Worm (Caenorhabditis elegans) whole organism, mixed stage, embryonic: ENCODE results near the gene C28C12.12.

ENCODE experiments used
- M03D4.4 ChIP-seq: sonication (generic microtip); optimal IDR thresholded peaks from 2 replicates; lab custom pipeline; 2017; ENCODE audit warnings: mild to moderate bottlenecking, missing genetic modification characterization, missing compliant biosample characterization
- bed-3 ChIP-seq: fragments of 200-800 bp; sonication (Bioruptor generic); optimal IDR thresholded peaks from 3 replicates; lab custom pipeline; 2018; ENCODE audit warnings: mild to moderate bottlenecking, missing genetic modification characterization, moderate library complexity, missing compliant biosample characterization
- blmp-1 ChIP-seq: fragments of 150-350 bp; optimal IDR thresholded peaks from 2 replicates; lab custom pipeline; 2014; ENCODE audit warnings: missing biosample characterization, missing genetic modification characterization
- ceh-39 ChIP-seq: fragments of 150-350 bp; optimal IDR thresholded peaks from 2 replicates; lab custom pipeline; 2014; ENCODE audit warnings: missing biosample characterization, missing genetic modification characterization
- ceh-83 ChIP-seq: fragments of 200-800 bp; sonication (Bioruptor generic); optimal IDR thresholded peaks from 2 replicates; lab custom pipeline; 2018; ENCODE audit warnings: mild to moderate bottlenecking, missing genetic modification characterization, missing compliant biosample characterization
- ces-1 ChIP-seq: fragments of 150-350 bp; optimal IDR thresholded peaks from 2 replicates; lab custom pipeline; 2014; ENCODE audit warnings: missing biosample characterization, missing genetic modification reagents, missing genetic modification characterization
- cnd-1 ChIP-seq: fragments of 200-800 bp; sonication (Bioruptor generic); optimal IDR thresholded peaks from 2 replicates; lab custom pipeline; 2018; ENCODE audit warnings: mild to moderate bottlenecking, missing genetic modification characterization, missing compliant biosample characterization
- drap-1 ChIP-seq: fragments of 200-800 bp; sonication (Bioruptor generic); optimal IDR thresholded peaks from 3 replicates; lab custom pipeline; 2018; ENCODE audit warnings: mild to moderate bottlenecking, missing genetic modification characterization, missing compliant biosample characterization
- elt-1 ChIP-seq: sonication (generic microtip); optimal IDR thresholded peaks from 2 replicates; lab custom pipeline; 2017; ENCODE audit warnings: missing genetic modification characterization, mild to moderate bottlenecking, missing compliant biosample characterization, antibody characterized with exemption, moderate library complexity, borderline replicate concordance; ENCODE audit not compliant: insufficient read depth
- elt-3 ChIP-seq: fragments of 150-350 bp; optimal IDR thresholded peaks from 2 replicates; lab custom pipeline; 2014; ENCODE audit warnings: missing biosample characterization, missing genetic modification characterization
- flh-1 ChIP-seq: fragments of 200-800 bp; sonication (Bioruptor generic); optimal IDR thresholded peaks from 2 replicates; lab custom pipeline; 2018; ENCODE audit warnings: mild to moderate bottlenecking, missing genetic modification characterization, moderate library complexity, missing compliant biosample characterization
- ham-2 ChIP-seq: fragments of 200-800 bp; sonication (Bioruptor generic); optimal IDR thresholded peaks from 2 replicates; lab custom pipeline; 2018; ENCODE audit warnings: mild to moderate bottlenecking, missing genetic modification characterization, missing compliant biosample characterization
- hlh-1 ChIP-seq: fragments of 150-350 bp; optimal IDR thresholded peaks from 2 replicates; lab custom pipeline; 2014; ENCODE audit warnings: missing biosample characterization, missing genetic modification reagents, missing genetic modification characterization
- lin-13 ChIP-seq: fragments of 150-350 bp; optimal IDR thresholded peaks from 2 replicates; lab custom pipeline; 2014; ENCODE audit warnings: missing biosample characterization, missing genetic modification characterization
- lsy-2 ChIP-seq: fragments of 150-350 bp; optimal IDR thresholded peaks from 2 replicates; lab custom pipeline; 2014; ENCODE audit warnings: missing biosample characterization, missing genetic modification characterization
- mab-5 ChIP-seq: fragments of 150-350 bp; optimal IDR thresholded peaks from 2 replicates; lab custom pipeline; 2014; ENCODE audit warnings: missing biosample characterization, missing genetic modification characterization
- mep-1 ChIP-seq: fragments of 150-350 bp; optimal IDR thresholded peaks from 2 replicates; lab custom pipeline; 2017; ENCODE audit warnings: missing biosample characterization, missing genetic modification reagents, missing genetic modification characterization, inconsistent platforms
- mls-2 ChIP-seq: sonication (generic microtip); optimal IDR thresholded peaks from 2 replicates; lab custom pipeline; 2016; ENCODE audit warnings: mild to moderate bottlenecking, missing genetic modification characterization, moderate library complexity, missing compliant biosample characterization
- nhr-12 ChIP-seq: fragments of 150-350 bp; optimal IDR thresholded peaks from 2 replicates; lab custom pipeline; 2014; ENCODE audit warnings: missing biosample characterization, missing genetic modification characterization
- nhr-2 ChIP-seq: fragments of 150-350 bp; optimal IDR thresholded peaks from 2 replicates; lab custom pipeline; 2014; ENCODE audit warnings: missing biosample characterization, missing genetic modification characterization
- nhr-237 ChIP-seq: fragments of 150-350 bp; optimal IDR thresholded peaks from 2 replicates; lab custom pipeline; 2014; ENCODE audit warnings: missing biosample characterization, missing genetic modification characterization
- nhr-28 ChIP-seq: fragments of 150-350 bp; optimal IDR thresholded peaks from 2 replicates; lab custom pipeline; 2014; ENCODE audit warnings: missing biosample characterization, missing genetic modification characterization
- nhr-76 ChIP-seq: sonication (generic microtip); optimal IDR thresholded peaks from 2 replicates; lab custom pipeline; 2017; ENCODE audit warnings: missing biosample characterization, missing genetic modification characterization
- pha-4 ChIP-seq: fragments of 150-350 bp; optimal IDR thresholded peaks from 2 replicates; lab custom pipeline; 2018; ENCODE audit warnings: missing biosample characterization, missing genetic modification reagents, missing genetic modification characterization
- sem-2 ChIP-seq: fragments of 200-800 bp; sonication (Bioruptor generic); optimal IDR thresholded peaks from 2 replicates; lab custom pipeline; 2018; ENCODE audit warnings: mild to moderate bottlenecking, missing genetic modification characterization, missing compliant biosample characterization
- snpc-4 ChIP-seq: fragments of 150-350 bp; optimal IDR thresholded peaks from 2 replicates; lab custom pipeline; 2014; ENCODE audit warnings: missing biosample characterization, missing genetic modification characterization
- tbx-8 ChIP-seq: fragments of 200-800 bp; sonication (Bioruptor generic); optimal IDR thresholded peaks from 2 replicates; lab custom pipeline; 2018; ENCODE audit warnings: mild to moderate bottlenecking, missing genetic modification characterization, moderate library complexity, missing compliant biosample characterization
- unc-120 ChIP-seq: sonication (generic microtip); optimal IDR thresholded peaks from 2 replicates; lab custom pipeline; 2017; ENCODE audit warnings: missing genetic modification characterization, missing compliant biosample characterization; ENCODE audit not compliant: poor library complexity, severe bottlenecking
- unc-39 ChIP-seq: fragments of 150-350 bp; optimal IDR thresholded peaks from 2 replicates; lab custom pipeline; 2014; ENCODE audit warnings: missing biosample characterization, missing genetic modification characterization
- unc-62 ChIP-seq: fragments of 150-350 bp; optimal IDR thresholded peaks from 2 replicates; lab custom pipeline; 2014; ENCODE audit warnings: missing biosample characterization, missing genetic modification reagents, missing genetic modification characterization
- zip-8 ChIP-seq: fragments of 150-350 bp; optimal IDR thresholded peaks from 2 replicates; lab custom pipeline; 2014; ENCODE audit warnings: missing biosample characterization, missing genetic modification characterization
- ztf-11 ChIP-seq: fragments of 150-350 bp; optimal IDR thresholded peaks from 2 replicates; lab custom pipeline; 2014; ENCODE audit warnings: missing biosample characterization, missing genetic modification characterization

Gene C28C12.12

DNA sequence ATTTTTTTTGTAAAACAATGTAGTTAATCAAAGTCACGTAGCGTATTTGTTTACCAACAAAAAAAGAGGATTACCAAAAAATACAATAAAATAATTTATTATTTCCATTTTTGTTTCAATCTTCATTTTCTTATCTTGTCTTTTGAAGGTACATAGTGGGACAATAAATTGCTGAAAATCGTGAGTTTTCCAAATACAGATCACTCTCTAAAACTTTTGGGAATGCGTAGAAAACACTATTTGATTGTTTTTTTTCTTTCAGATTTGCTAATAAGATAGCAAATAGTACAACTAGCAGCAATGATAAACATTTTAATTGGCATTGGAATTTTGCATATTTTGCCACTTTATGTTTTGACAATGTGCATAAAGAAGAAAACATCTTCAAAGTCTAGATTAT, 5.2 kb upstream of the C28C12.12 start, which contains the start of gene C28C12.1:
Gene C28C12.1 (plus strand): TSS at position 301 of the 400 bp plus-strand sequence.
- TF ChIP-seq nhr-28 (tag; lab: Kevin White, UChicago) (no peak), ceh-39 (tag; lab: Kevin White, UChicago) (no peak), ceh-83 (GFP tag; lab: Kevin White, UChicago) (no peak), nhr-76 (tag; lab: Kevin White, UChicago) (no peak)

DNA sequence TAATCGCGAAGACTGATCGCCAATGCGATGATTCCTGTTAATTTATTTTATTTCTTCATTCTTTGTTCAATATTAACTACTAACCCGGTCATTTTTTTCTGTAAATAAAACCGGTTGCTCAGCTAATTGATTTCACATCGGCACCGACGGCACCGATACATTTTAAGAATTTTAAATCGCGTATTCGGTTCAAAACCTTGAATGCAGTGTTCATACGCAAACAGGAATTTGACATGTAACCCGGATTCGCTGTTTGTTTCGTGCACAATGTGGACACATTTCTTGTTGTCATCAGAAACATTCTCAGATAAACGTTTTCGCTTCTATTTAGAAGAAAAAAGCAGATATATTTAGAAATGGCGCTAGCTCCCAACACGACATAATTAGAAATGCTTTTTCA, 3.8 kb upstream of the C28C12.12 start:
- TF ChIP-seq nhr-12 (tag; lab: Kevin White, UChicago), result no peak
- no peak for TF ChIP-seq drap-1 (GFP tag; lab: Kevin White, UChicago)
- no peak for TF ChIP-seq sem-2 (GFP tag; lab: Kevin White, UChicago)
- TF ChIP-seq lin-13 (tag; lab: Kevin White, UChicago), result no peak
- TF ChIP-seq unc-120 (tag; lab: Kevin White, UChicago), result no peak
- no peak for TF ChIP-seq ztf-11 (tag; lab: Kevin White, UChicago)
- no peak for TF ChIP-seq ceh-83 (GFP tag; lab: Kevin White, UChicago)
- TF ChIP-seq nhr-76 (tag; lab: Kevin White, UChicago), result no peak
- TF ChIP-seq lsy-2 (tag; lab: Kevin White, UChicago), result no peak
- no peak for TF ChIP-seq nhr-2
- TF ChIP-seq elt-1, result no peak

DNA sequence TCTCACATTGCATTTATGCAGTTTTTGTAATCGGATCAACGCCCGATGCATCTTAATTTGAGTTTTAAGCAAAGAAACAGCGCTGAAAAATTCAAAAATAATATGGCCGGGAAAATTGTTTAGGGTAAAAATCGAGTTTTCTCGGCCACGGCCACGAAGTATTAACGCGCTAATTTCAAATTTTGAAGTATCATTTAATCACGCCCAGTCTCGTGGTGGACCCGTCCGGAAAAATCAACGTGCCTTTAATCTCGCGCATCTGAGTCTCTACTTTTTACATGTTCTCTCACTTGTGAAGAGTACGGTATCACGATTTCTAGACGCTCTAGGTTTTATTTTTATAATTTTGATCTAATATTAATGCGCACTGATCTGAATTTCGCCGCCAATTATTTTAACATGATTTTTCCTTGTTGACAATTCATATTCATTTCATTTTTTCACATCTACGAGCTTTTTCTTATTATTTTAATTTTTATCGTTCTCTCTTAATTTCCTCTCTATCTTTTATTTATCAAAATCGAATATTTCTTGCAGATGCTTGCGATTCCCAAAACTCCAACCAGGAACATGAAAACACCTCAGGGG, 2.7 kb upstream of the C28C12.12 start, which contains the start of the genes acdh-13 and mesp-1:
Gene acdh-13 (minus strand): TSS at position 51 of the 588 bp plus-strand sequence.
Gene mesp-1 (plus strand): TSS at position 538 of the 588 bp plus-strand sequence.
- TF ChIP-seq pha-4 (tag; lab: Kevin White, UChicago), result no peak
- TF ChIP-seq nhr-2, result no peak
- no peak for TF ChIP-seq bed-3
- TF ChIP-seq drap-1 (GFP tag; lab: Kevin White, UChicago), result no peak
- no peak for TF ChIP-seq zip-8 (tag; lab: Kevin White, UChicago)
- TF ChIP-seq ces-1 (GFP tag; lab: Kevin White, UChicago), result no peak
- no peak for TF ChIP-seq tbx-8 (GFP tag; lab: Kevin White, UChicago)
- TF ChIP-seq nhr-12 (tag; lab: Kevin White, UChicago), result no peak
- TF ChIP-seq mab-5, result no peak
- TF ChIP-seq unc-62 (GFP tag; lab: Kevin White, UChicago), result no peak

DNA sequence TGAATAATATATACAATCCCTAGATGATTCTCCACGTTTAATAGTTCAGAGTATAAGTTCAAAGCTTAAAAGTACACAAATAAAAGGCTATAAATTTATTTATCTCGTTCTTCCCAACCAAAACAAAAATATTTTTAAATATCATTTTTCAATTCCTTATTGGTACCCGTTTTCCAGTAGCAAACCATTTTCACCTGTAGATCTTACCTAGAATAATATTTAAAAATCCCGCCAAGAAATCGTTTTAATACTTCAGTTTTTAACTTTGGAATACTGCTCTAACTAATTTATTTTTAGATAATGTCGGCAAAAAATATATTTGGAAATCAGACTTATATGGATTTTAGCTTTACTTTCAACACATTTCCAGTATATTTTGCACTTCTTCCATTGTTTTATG, 3.9 kb downstream of the C28C12.12 start, which contains the start of gene sru-7:
Gene sru-7 (plus strand): TSS at position 301 of the 400 bp plus-strand sequence.
- TF ChIP-seq nhr-237 (no peak), sem-2 (GFP tag; lab: Kevin White, UChicago) (no peak), unc-120 (tag; lab: Kevin White, UChicago) (no peak), mep-1 (tag; lab: Kevin White, UChicago) (no peak), ztf-11 (tag; lab: Kevin White, UChicago) (no peak), tbx-8 (GFP tag; lab: Kevin White, UChicago) (no peak), cnd-1 (no peak), nhr-2 (no peak), pha-4 (tag; lab: Kevin White, UChicago) (no peak), blmp-1 (tag; lab: Kevin White, UChicago) (no peak), ceh-39 (tag; lab: Kevin White, UChicago) (no peak), nhr-76 (tag; lab: Kevin White, UChicago) (no peak), lin-13 (tag; lab: Kevin White, UChicago) (no peak)

DNA sequence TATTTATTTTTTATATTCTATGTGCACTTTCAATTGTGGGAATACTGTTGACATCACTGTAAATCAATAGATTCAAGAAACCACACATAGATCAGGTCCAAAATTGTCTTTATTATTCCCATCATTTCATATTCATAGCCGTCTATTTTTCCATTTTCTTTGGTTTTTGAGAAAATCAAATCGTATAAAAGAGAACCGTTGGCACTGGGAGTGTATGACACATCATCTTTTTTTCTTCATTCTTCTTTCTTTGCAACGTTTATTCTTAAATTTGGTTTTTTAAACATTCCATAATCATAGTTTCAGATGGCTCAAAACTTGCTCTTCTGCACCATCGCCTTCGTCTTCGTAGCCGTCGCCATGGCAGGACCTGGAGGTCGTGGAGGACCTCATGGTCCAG, 6.2 kb downstream of the C28C12.12 start, which contains the start of gene srlf-2:
Gene srlf-2 (plus strand): TSS at position 301 of the 400 bp plus-strand sequence.
- TF ChIP-seq cnd-1 (no peak), ham-2 (no peak), ztf-11 (tag; lab: Kevin White, UChicago) (no peak), nhr-237 (no peak), nhr-2 (no peak), snpc-4 (tag; lab: Kevin White, UChicago) (no peak), drap-1 (GFP tag; lab: Kevin White, UChicago) (no peak), unc-62 (GFP tag; lab: Kevin White, UChicago) (no peak), mls-2 (tag; lab: Kevin White, UChicago) (no peak), unc-39 (no peak), hlh-1 (no peak), M03D4.4 (tag; lab: Kevin White, UChicago) (no peak), elt-3 (tag; lab: Kevin White, UChicago) (no peak), mep-1 (tag; lab: Kevin White, UChicago) (no peak), flh-1 (no peak), bed-3 (no peak), mab-5 (no peak), tbx-8 (GFP tag; lab: Kevin White, UChicago) (no peak)
